Fruit fly (Drosophila melanogaster) whole organism, prepupa: ENCODE measurements around the gene Hsp27.

Experiments
- Blimp-1 ChIP-seq: fragments of 200-800 bp; sonication (Bioruptor generic); optimal IDR thresholded peaks from 3 replicates; lab custom pipeline; 2017; ENCODE audit warnings: missing biosample characterization, missing genetic modification characterization, mild to moderate bottlenecking, moderate library complexity, missing genetic modification reagents
- CG10631 ChIP-seq: fragments of 200-800 bp; sonication (Bioruptor generic); optimal IDR thresholded peaks from 2 replicates; lab custom pipeline; 2016; ENCODE audit warnings: missing biosample characterization, missing genetic modification characterization
- CG10669 ChIP-seq: fragments of 200-800 bp; sonication (Bioruptor generic); optimal IDR thresholded peaks from 3 replicates; lab custom pipeline; 2018; ENCODE audit warnings: missing biosample characterization, mild to moderate bottlenecking, missing genetic modification characterization, moderate library complexity
- CG1621 ChIP-seq: fragments of 200-800 bp; sonication (Bioruptor generic); optimal IDR thresholded peaks from 3 replicates; lab custom pipeline; 2018; ENCODE audit warnings: missing biosample characterization, mild to moderate bottlenecking, missing genetic modification characterization
- CG16779 ChIP-seq: fragments of 200-800 bp; sonication (Bioruptor generic); optimal IDR thresholded peaks from 3 replicates; lab custom pipeline; 2017; ENCODE audit warnings: missing biosample characterization, mild to moderate bottlenecking, missing genetic modification characterization
- CG31627 ChIP-seq: fragments of 200-800 bp; sonication (Bioruptor generic); optimal IDR thresholded peaks from 3 replicates; lab custom pipeline; 2016; ENCODE audit warnings: missing biosample characterization, missing genetic modification characterization
- CG32006 ChIP-seq: fragments of 200-800 bp; sonication (Bioruptor generic); optimal IDR thresholded peaks from 3 replicates; lab custom pipeline; 2017; ENCODE audit warnings: missing biosample characterization, mild to moderate bottlenecking, missing genetic modification characterization
- CG34406 ChIP-seq: fragments of 200-800 bp; sonication (Bioruptor generic); optimal IDR thresholded peaks from 3 replicates; lab custom pipeline; 2016; ENCODE audit warnings: missing biosample characterization, missing genetic modification characterization
- CG3919 ChIP-seq: fragments of 200-800 bp; sonication (Bioruptor generic); optimal IDR thresholded peaks from 3 replicates; lab custom pipeline; 2016; ENCODE audit warnings: missing biosample characterization, missing genetic modification characterization
- CG4318 ChIP-seq: fragments of 200-800 bp; sonication (Bioruptor generic); optimal IDR thresholded peaks from 3 replicates; lab custom pipeline; 2017; ENCODE audit warnings: missing biosample characterization, mild to moderate bottlenecking, missing genetic modification characterization
- CG6163 ChIP-seq: fragments of 200-800 bp; sonication (Bioruptor generic); IDR thresholded peaks from 3 replicates; pipeline ENCODE4 v1.3.6; 2022; ENCODE audit warnings: missing biosample characterization, missing genetic modification characterization
- CG6276 ChIP-seq: fragments of 200-800 bp; sonication (Bioruptor generic); optimal IDR thresholded peaks from 2 replicates; lab custom pipeline; 2017; ENCODE audit warnings: missing biosample characterization, mild to moderate bottlenecking, missing genetic modification characterization
- CG6792 ChIP-seq: fragments of 200-800 bp; sonication (Bioruptor generic); optimal IDR thresholded peaks from 3 replicates; lab custom pipeline; 2016; ENCODE audit warnings: missing biosample characterization, missing genetic modification characterization
- CG6808 ChIP-seq: fragments of 200-800 bp; sonication (Bioruptor generic); optimal IDR thresholded peaks from 3 replicates; lab custom pipeline; 2017; ENCODE audit warnings: missing biosample characterization, missing genetic modification characterization, mild to moderate bottlenecking, moderate library complexity, missing genetic modification reagents
- CG6854 ChIP-seq: fragments of 200-800 bp; sonication (Bioruptor generic); optimal IDR thresholded peaks from 2 replicates; lab custom pipeline; 2017; ENCODE audit warnings: missing biosample characterization, mild to moderate bottlenecking, missing genetic modification characterization
- CG7368 ChIP-seq: fragments of 200-800 bp; sonication (Bioruptor generic); optimal IDR thresholded peaks from 3 replicates; lab custom pipeline; 2016; ENCODE audit warnings: missing biosample characterization, missing genetic modification characterization
- CG8119 ChIP-seq: fragments of 200-800 bp; sonication (Bioruptor generic); IDR thresholded peaks from 3 replicates; pipeline ENCODE4 v1.3.6; 2022; ENCODE audit warnings: missing biosample characterization, missing genetic modification characterization
- CG8319 ChIP-seq: fragments of 200-800 bp; sonication (Bioruptor generic); optimal IDR thresholded peaks from 3 replicates; lab custom pipeline; 2016; ENCODE audit warnings: missing biosample characterization, missing genetic modification characterization
- CG9139 ChIP-seq: fragments of 200-800 bp; sonication (Bioruptor generic); optimal IDR thresholded peaks from 3 replicates; lab custom pipeline; 2017; ENCODE audit warnings: missing biosample characterization, mild to moderate bottlenecking, missing genetic modification characterization
- Eip75B ChIP-seq: fragments of 200-800 bp; sonication (Bioruptor generic); optimal IDR thresholded peaks from 3 replicates; lab custom pipeline; 2016; ENCODE audit warnings: missing biosample characterization, missing genetic modification characterization
- Eip78C ChIP-seq: fragments of 200-800 bp; sonication (Bioruptor generic); peaks from one replicate; lab custom pipeline; 2016; ENCODE audit warnings: missing biosample characterization, missing genetic modification characterization
- Eip93F ChIP-seq: fragments of 200-800 bp; sonication (Bioruptor generic); optimal IDR thresholded peaks from 2 replicates; lab custom pipeline; 2016; ENCODE audit warnings: missing biosample characterization, mild to moderate bottlenecking, missing genetic modification characterization
- Ets21C ChIP-seq: fragments of 200-800 bp; sonication (Bioruptor generic); optimal IDR thresholded peaks from 3 replicates; lab custom pipeline; 2016; ENCODE audit warnings: missing biosample characterization, missing genetic modification characterization
- Ets96B ChIP-seq: fragments of 200-800 bp; optimal IDR thresholded peaks from 2 replicates; lab custom pipeline; 2019; ENCODE audit warnings: missing biosample characterization, mild to moderate bottlenecking, missing genetic modification characterization, moderate library complexity
- Gug ChIP-seq: fragments of 200-800 bp; sonication (Bioruptor generic); IDR thresholded peaks from 2 replicates; pipeline ENCODE4 v1.3.6; 2022; ENCODE audit warnings: missing biosample characterization, missing genetic modification characterization
- Hr39 ChIP-seq: fragments of 200-800 bp; sonication (Bioruptor generic); optimal IDR thresholded peaks from 2 replicates; lab custom pipeline; 2016; ENCODE audit warnings: missing biosample characterization, missing genetic modification characterization
- Lpt ChIP-seq: fragments of 200-800 bp; sonication (Bioruptor generic); optimal IDR thresholded peaks from 3 replicates; lab custom pipeline; 2016; ENCODE audit warnings: missing biosample characterization, missing genetic modification characterization
- OdsH ChIP-seq: fragments of 200-800 bp; sonication (Bioruptor generic); optimal IDR thresholded peaks from 3 replicates; lab custom pipeline; 2016; ENCODE audit warnings: missing biosample characterization, missing genetic modification characterization
- Smox ChIP-seq: fragments of 200-800 bp; sonication (Bioruptor generic); optimal IDR thresholded peaks from 3 replicates; lab custom pipeline; 2016; ENCODE audit warnings: missing biosample characterization, missing genetic modification characterization
- Sox14 ChIP-seq: fragments of 200-800 bp; sonication (Bioruptor generic); optimal IDR thresholded peaks from 3 replicates; lab custom pipeline; 2016; ENCODE audit warnings: missing biosample characterization, missing genetic modification characterization
- Sox15 ChIP-seq: fragments of 200-800 bp; sonication (Bioruptor generic); optimal IDR thresholded peaks from 3 replicates; lab custom pipeline; 2016; ENCODE audit warnings: missing biosample characterization, missing genetic modification characterization
- cyc ChIP-seq: fragments of 200-800 bp; sonication (Bioruptor generic); optimal IDR thresholded peaks from 3 replicates; lab custom pipeline; 2016; ENCODE audit warnings: missing biosample characterization, missing genetic modification characterization
- eg ChIP-seq: fragments of 200-800 bp; sonication (Bioruptor generic); IDR thresholded peaks from 3 replicates; pipeline ENCODE4 v1.3.6; 2022; ENCODE audit warnings: missing biosample characterization, missing genetic modification characterization
- fd59A ChIP-seq: fragments of 200-800 bp; sonication (Bioruptor generic); optimal IDR thresholded peaks from 2 replicates; lab custom pipeline; 2017; ENCODE audit warnings: missing biosample characterization, mild to moderate bottlenecking, missing genetic modification characterization, missing genetic modification reagents
- fd85E ChIP-seq: fragments of 200-800 bp; sonication (Bioruptor generic); optimal IDR thresholded peaks from 3 replicates; lab custom pipeline; 2016; ENCODE audit warnings: missing biosample characterization, missing genetic modification characterization
- fkh ChIP-seq: fragments of 200-800 bp; sonication (Bioruptor generic); optimal IDR thresholded peaks from 3 replicates; lab custom pipeline; 2017; ENCODE audit warnings: missing biosample characterization, mild to moderate bottlenecking, missing genetic modification characterization, moderate library complexity
- pdm3 ChIP-seq: fragments of 200-800 bp; sonication (Bioruptor generic); optimal IDR thresholded peaks from 3 replicates; lab custom pipeline; 2016; ENCODE audit warnings: missing biosample characterization, missing genetic modification characterization
- spab ChIP-seq: fragments of 200-800 bp; sonication (Bioruptor generic); optimal IDR thresholded peaks from 2 replicates; lab custom pipeline; 2017; ENCODE audit warnings: missing biosample characterization, mild to moderate bottlenecking, missing genetic modification characterization, missing genetic modification reagents
- ss ChIP-seq, 2 experiments: fragments of 200-800 bp; sonication (Bioruptor generic); optimal IDR thresholded peaks; 2 replicates in 1 of 2; 3 replicates in 1 of 2; lab custom pipeline; 2017 to 2018; ENCODE audit warnings: mild to moderate bottlenecking in 2 of 2, missing biosample characterization in 2 of 2, missing genetic modification characterization in 2 of 2, moderate library complexity in 1 of 2
- svp ChIP-seq: fragments of 200-800 bp; sonication (Bioruptor generic); peaks from one replicate; lab custom pipeline; 2016; ENCODE audit warnings: missing biosample characterization, missing genetic modification characterization
- topi ChIP-seq: fragments of 200-800 bp; sonication (Bioruptor generic); optimal IDR thresholded peaks from 3 replicates; lab custom pipeline; 2016; ENCODE audit warnings: missing biosample characterization, missing genetic modification characterization
- vri ChIP-seq: fragments of 200-800 bp; sonication (Bioruptor generic); optimal IDR thresholded peaks from 3 replicates; lab custom pipeline; 2016; ENCODE audit warnings: missing biosample characterization, mild to moderate bottlenecking, missing genetic modification characterization

The Hsp27 gene

DNA sequence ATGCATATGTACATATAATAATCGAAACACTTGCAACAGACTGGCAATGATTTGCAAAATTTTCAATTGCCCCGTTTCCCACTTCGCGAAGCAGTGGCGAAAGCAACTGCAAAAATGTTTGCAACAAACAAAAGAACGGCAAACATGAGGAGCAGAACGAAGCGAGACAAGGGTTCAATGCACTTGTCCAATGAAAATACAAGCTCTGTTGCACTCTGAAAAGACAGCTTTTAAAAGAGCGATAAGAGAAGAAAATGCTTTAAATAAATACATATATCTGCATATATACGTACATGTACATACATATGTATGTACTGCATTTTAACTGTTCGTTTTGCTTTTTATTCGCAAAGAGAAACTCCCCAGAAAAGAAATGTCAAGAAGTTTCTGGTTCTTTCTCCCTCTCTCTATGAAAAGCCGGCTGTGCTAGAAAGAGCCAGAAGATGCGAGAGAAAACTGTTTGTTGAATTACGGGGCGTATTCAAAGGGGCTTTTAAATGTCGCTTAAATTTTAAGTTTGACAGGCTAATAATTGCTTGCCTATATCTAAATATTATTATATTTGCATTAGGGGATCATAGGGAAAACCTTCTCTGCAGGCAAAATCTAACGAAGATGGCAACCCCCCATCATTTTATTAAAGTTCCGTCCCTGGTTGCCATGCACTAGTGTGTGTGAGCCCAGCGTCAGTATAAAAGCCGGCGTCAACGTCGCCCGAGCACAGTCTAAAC lies at the start of gene Hsp27 (continued):
- TF ChIP-seq CG8119 (GFP tag; lab: Robert Waterston, UW) (peak; percentile 100), CG10669 (peak; percentile 100), Lpt (peak; percentile 100), Hr39 (GFP tag; lab: Kevin White, UChicago) (peak; percentile 99), spab (GFP tag; lab: Kevin White, UChicago) (peak; percentile 100), cyc (GFP tag; lab: Kevin White, UChicago) (peak; percentile 100), Smox (GFP tag; lab: Kevin White, UChicago) (peak; percentile 99), Eip78C (GFP tag; lab: Kevin White, UChicago) (peak; percentile 100), fd59A (GFP tag; lab: Kevin White, UChicago) (peak; percentile 99), CG10631 (peak; percentile 100)

dm6 chr3L:9335711-9336110 lies 48.2 kb upstream of the Hsp27 start:
- TF ChIP-seq CG8119 (GFP tag; lab: Robert Waterston, UW) (peak; percentile 38; the same call in 1 of the 3 replicates), vri (peak; percentile 21), CG6163 (GFP tag; lab: Robert Waterston, UW) (peak; percentile 79; the same call in 2 of the 3 replicates), CG6808 (GFP tag; lab: Kevin White, UChicago) (peak; percentile 29), Eip75B (GFP tag; lab: Kevin White, UChicago) (no peak), CG6276 (peak; percentile 28), fd85E (no peak), CG6854 (GFP tag; lab: Kevin White, UChicago) (peak; percentile 59), Lpt (peak; percentile 64), Blimp-1 (GFP tag; lab: Kevin White, UChicago) (peak; percentile 30), CG3919 (GFP tag; lab: Kevin White, UChicago) (peak; percentile 32), fkh (GFP tag; lab: Kevin White, UChicago) (peak; percentile 62), OdsH (GFP tag; lab: Kevin White, UChicago) (no peak), CG6792 (GFP tag; lab: Kevin White, UChicago) (peak; percentile 5), eg (GFP tag; lab: Robert Waterston, UW) (peak; percentile 42; the same call in 1 of the 3 replicates), CG9139 (peak; percentile 42), svp (GFP tag; lab: Kevin White, UChicago) (peak; percentile 80), CG8319 (GFP tag; lab: Kevin White, UChicago) (no peak), CG1621 (peak; percentile 20), Smox (GFP tag; lab: Kevin White, UChicago) (no peak), CG16779 (tag; lab: Kevin White, UChicago) (peak; percentile 68), topi (GFP tag; lab: Kevin White, UChicago) (no peak), Gug (peak; percentile 50; the same call in 1 of the 2 replicates), ss (GFP tag; optimal IDR thresholded peaks at IDR 0.05; lab: Kevin White, UChicago) (peak; percentile 8 to 60), CG7368 (GFP tag; lab: Kevin White, UChicago) (peak; percentile 32), Sox14 (GFP tag; lab: Kevin White, UChicago) (peak; percentile 34)

- no peak for TF ChIP-seq Ets21C (GFP tag; lab: Kevin White, UChicago)
- TF ChIP-seq CG16779 (tag; lab: Kevin White, UChicago), result peak; percentile 16
- no peak for TF ChIP-seq fd59A (GFP tag; lab: Kevin White, UChicago)
- TF ChIP-seq CG8319 (GFP tag; lab: Kevin White, UChicago), result no peak
- TF ChIP-seq eg (GFP tag; lab: Robert Waterston, UW), result no peak
- no peak for TF ChIP-seq CG32006 (GFP tag; lab: Kevin White, UChicago)
- no peak for TF ChIP-seq CG10631
- TF ChIP-seq CG31627 (GFP tag; lab: Kevin White, UChicago), result no peak
- TF ChIP-seq Sox14 (GFP tag; lab: Kevin White, UChicago), result peak; percentile 48
- peak; percentile 10 for TF ChIP-seq fkh (GFP tag; lab: Kevin White, UChicago)
- no peak for TF ChIP-seq Ets96B (tag; lab: Kevin White, UChicago)
- TF ChIP-seq Sox15 (GFP tag; lab: Kevin White, UChicago), result no peak
- TF ChIP-seq Blimp-1 (GFP tag; lab: Kevin White, UChicago), result no peak
- no peak for TF ChIP-seq Gug
- TF ChIP-seq vri, result no peak
- TF ChIP-seq Eip75B (GFP tag; lab: Kevin White, UChicago), result no peak
- TF ChIP-seq fd85E, result no peak
- TF ChIP-seq pdm3, result no peak
- no peak for TF ChIP-seq Smox (GFP tag; lab: Kevin White, UChicago)
- TF ChIP-seq Eip93F (GFP tag; lab: Kevin White, UChicago), result no peak
- TF ChIP-seq CG6792 (GFP tag; lab: Kevin White, UChicago), result no peak
- TF ChIP-seq CG6808 (GFP tag; lab: Kevin White, UChicago), result no peak
- no peak for TF ChIP-seq topi (GFP tag; lab: Kevin White, UChicago)
- no peak for TF ChIP-seq CG4318 (GFP tag; lab: Kevin White, UChicago)
- no peak for TF ChIP-seq CG10669
- no peak for TF ChIP-seq spab (GFP tag; lab: Kevin White, UChicago)
- no peak for TF ChIP-seq CG34406
- no peak for TF ChIP-seq Hr39 (GFP tag; lab: Kevin White, UChicago)
- TF ChIP-seq CG6854 (GFP tag; lab: Kevin White, UChicago), result no peak
- no peak for TF ChIP-seq CG8119 (GFP tag; lab: Robert Waterston, UW)
These were observed 45.9 kb upstream of the Hsp27 start for dm6 chr3L:9337942-9338468.
